Worm (Caenorhabditis elegans) whole organism, young adult: Measurements from ENCODE around the gene sbsp-1.

ENCODE experiments used
- B0336.3 ChIP-seq: fragments of 200-800 bp; sonication (Bioruptor generic); IDR thresholded peaks from 2 replicates; pipeline ENCODE4 v1.3.6; 2022; ENCODE audit warnings: missing genetic modification characterization, missing compliant biosample characterization
- C06A6.2 ChIP-seq: fragments of 200-800 bp; sonication (Bioruptor generic); conservative IDR thresholded peaks from 2 replicates; pipeline ENCODE4 v1.3.6; 2022; ENCODE audit warnings: missing genetic modification characterization, missing compliant biosample characterization
- C17E4.6 ChIP-seq: fragments of 200-800 bp; sonication (Bioruptor generic); IDR thresholded peaks from 2 replicates; pipeline ENCODE4 v1.3.6; 2022; ENCODE audit warnings: missing genetic modification reagents, missing genetic modification characterization, missing compliant biosample characterization
- ama-1 ChIP-seq, 3 experiments: fragments of 150-350 bp in 1 of 3; sonication (generic microtip) in 2 of 3; optimal IDR thresholded peaks; 2 replicates each; lab custom pipeline; 2014 to 2018; ENCODE audit warnings: missing biosample characterization in 2 of 3, missing genetic modification characterization in 2 of 3, missing genetic modification reagents in 2 of 3
- die-1 ChIP-seq: sonication (generic microtip); optimal IDR thresholded peaks from 2 replicates; lab custom pipeline; 2016; ENCODE audit warnings: missing genotype, mild to moderate bottlenecking, missing genetic modification characterization, missing compliant biosample characterization
- efl-1 ChIP-seq: fragments of 150-350 bp; optimal IDR thresholded peaks from 2 replicates; lab custom pipeline; 2014; ENCODE audit warnings: missing biosample characterization, missing genetic modification reagents, missing genetic modification characterization
- him-1 ChIP-seq: sonication (generic microtip); optimal IDR thresholded peaks from 2 replicates; lab custom pipeline; 2016; ENCODE audit warnings: missing genotype, missing genetic modification reagents, missing genetic modification characterization, missing compliant biosample characterization
- hmg-20 ChIP-seq: fragments of 200-800 bp; sonication (Bioruptor generic); IDR thresholded peaks from 2 replicates; pipeline ENCODE4 v1.3.6; 2022; ENCODE audit warnings: missing genetic modification reagents, missing genetic modification characterization, missing compliant biosample characterization
- lsy-27 ChIP-seq: sonication (generic microtip); optimal IDR thresholded peaks from 2 replicates; lab custom pipeline; 2017; ENCODE audit warnings: missing genetic modification characterization, mild to moderate bottlenecking, missing compliant biosample characterization, antibody characterized with exemption, missing genotype, borderline replicate concordance; ENCODE audit not compliant: insufficient read depth
- mcd-1 ChIP-seq: fragments of 200-800 bp; sonication (Bioruptor generic); IDR thresholded peaks from 2 replicates; pipeline ENCODE4 v1.3.6; 2022; ENCODE audit warnings: missing genetic modification reagents, missing genetic modification characterization, missing compliant biosample characterization
- nfya-1 ChIP-seq: sonication (generic microtip); optimal IDR thresholded peaks from 2 replicates; lab custom pipeline; 2017; ENCODE audit warnings: antibody characterized with exemption, missing compliant biosample characterization, missing genetic modification characterization, borderline replicate concordance; ENCODE audit not compliant: insufficient read depth
- nhr-179 ChIP-seq: sonication (generic microtip); optimal IDR thresholded peaks from 2 replicates; lab custom pipeline; 2016; ENCODE audit warnings: mild to moderate bottlenecking, missing genetic modification characterization, missing compliant biosample characterization
- unc-62 ChIP-seq: fragments of 150-350 bp; optimal IDR thresholded peaks from 2 replicates; lab custom pipeline; 2014; ENCODE audit warnings: missing biosample characterization, missing genetic modification reagents, missing genetic modification characterization

ce11 chrIII:10844873-10845272 is 12.1 kb downstream of the sbsp-1 start, which contains the start of gene pde-12:
- TF ChIP-seq ama-1 (optimal IDR thresholded peaks at IDR 0.05; lab: Kevin White, UChicago) (no peak), ama-1 (GFP tag; optimal IDR thresholded peaks at IDR 0.05; lab: Kevin White, UChicago) (no peak), him-1 (tag; lab: Kevin White, UChicago) (no peak), B0336.3 (no peak; the same call in 1 of the 2 replicates), hmg-20 (GFP tag; lab: Robert Waterston, UW) (peak; percentile 75; the same call in 1 of the 2 replicates), efl-1 (GFP tag; lab: Kevin White, UChicago) (peak; percentile 19), lsy-27 (tag; lab: Kevin White, UChicago) (no peak), C06A6.2 (GFP tag; lab: Robert Waterston, UW) (peak; percentile 49; the same call in 1 of the 2 replicates), nfya-1 (tag; lab: Kevin White, UChicago) (no peak), die-1 (tag; lab: Kevin White, UChicago) (no peak), nhr-179 (no peak), C17E4.6 (GFP tag; lab: Robert Waterston, UW) (no peak), mcd-1 (GFP tag; lab: Robert Waterston, UW) (peak; percentile 90), unc-62 (GFP tag; lab: Kevin White, UChicago) (no peak)
